Fruit fly (Drosophila melanogaster): ENCODE data around the gene Myo61F.
A peak's percentile ranks its signal among the peaks of the same experiment; 100 is the strongest.

Gene Myo61F

DNA sequence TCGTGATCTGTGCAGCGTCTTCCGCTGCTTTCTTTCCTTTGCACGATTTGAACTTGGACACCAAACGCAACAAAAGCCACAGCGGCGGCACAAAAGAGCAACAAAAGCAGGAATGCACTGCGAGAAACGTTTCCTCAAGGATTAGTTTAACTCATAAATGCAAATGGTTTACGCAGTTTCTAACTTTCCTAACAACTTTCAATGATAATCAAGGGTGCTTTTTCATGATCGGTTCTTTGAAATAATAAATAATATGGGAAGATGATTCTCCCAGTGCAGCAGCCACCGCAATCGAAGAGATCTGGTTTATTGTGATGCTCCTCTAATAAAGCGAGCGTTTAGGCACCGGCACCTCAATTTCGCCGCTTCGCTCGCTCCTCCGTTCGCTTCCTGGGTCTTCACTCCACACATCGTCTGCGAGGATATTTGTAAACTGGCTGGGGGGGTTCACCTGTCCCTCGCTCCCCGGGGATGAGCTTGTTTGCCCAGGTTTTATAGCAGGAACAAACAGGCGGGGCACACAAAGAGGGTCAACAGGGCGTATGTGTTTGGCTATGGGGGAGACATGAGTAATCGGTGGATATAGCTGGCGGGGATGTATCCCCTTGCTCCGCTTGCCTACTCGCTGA lies 931 bp downstream of the Myo61F start (continued):
- peak; percentile 69 for TF ChIP-seq CG18599 (GFP tag; optimal IDR thresholded peaks at IDR 0.05)
- peak; percentile 25 for TF ChIP-seq NK7.1 (GFP tag; optimal IDR thresholded peaks at IDR 0.05)
- TF ChIP-seq hb (GFP tag; IDR thresholded peaks at IDR 0.05; ENCODE audit: partially characterized antibody): no peak
- 0 out of 2 replicates have a peak, but pooled peaks have one; percentile 15 for TF ChIP-seq CG9215 (GFP tag; IDR thresholded peaks at IDR 0.05)
- peak; percentile 11 for TF ChIP-seq kay (GFP tag; optimal IDR thresholded peaks at IDR 0.05)
- TF ChIP-seq sc (optimal IDR thresholded peaks at IDR 0.05): no peak
- TF ChIP-seq sc (GFP tag; optimal IDR thresholded peaks at IDR 0.05): peak; percentile 72
- peak; percentile 84 for TF ChIP-seq pnt (GFP tag; optimal IDR thresholded peaks at IDR 0.05)
- no peak for TF ChIP-seq CG15479 (GFP tag; optimal IDR thresholded peaks at IDR 0.05)
- TF ChIP-seq trh (GFP tag; optimal IDR thresholded peaks at IDR 0.05): peak; percentile 63
- no peak for TF ChIP-seq amos (GFP tag; IDR thresholded peaks at IDR 0.05; ENCODE audit: partially characterized antibody)
- TF ChIP-seq CG9876 (GFP tag; optimal IDR thresholded peaks at IDR 0.05): no peak
- no peak for TF ChIP-seq CG10543 (GFP tag; optimal IDR thresholded peaks at IDR 0.05)
- TF ChIP-seq prd (optimal IDR thresholded peaks at IDR 0.05): no peak
- TF ChIP-seq prd (GFP tag; IDR thresholded peaks at IDR 0.05): peak; percentile 85
- TF ChIP-seq sug (tag; optimal IDR thresholded peaks at IDR 0.05): no peak
- TF ChIP-seq CG18764 (GFP tag; optimal IDR thresholded peaks at IDR 0.05): peak; percentile 64
- TF ChIP-seq Sox100B (GFP tag; optimal IDR thresholded peaks at IDR 0.05): peak; percentile 75
- TF ChIP-seq MTF-1 (GFP tag; optimal IDR thresholded peaks at IDR 0.05; ENCODE audit: borderline replicate concordance): peak; percentile 58
- no peak for TF ChIP-seq CG17568 (GFP tag; optimal IDR thresholded peaks at IDR 0.05)
- TF ChIP-seq CG7963 (GFP tag; IDR thresholded peaks at IDR 0.05; ENCODE audit: partially characterized antibody): no peak
- peak; percentile 32 for TF ChIP-seq CG9817 (tag; optimal IDR thresholded peaks at IDR 0.05)
- TF ChIP-seq cato (GFP tag; optimal IDR thresholded peaks at IDR 0.05; ENCODE audit: borderline replicate concordance): peak; percentile 58
- no peak for TF ChIP-seq Dp (GFP tag; optimal IDR thresholded peaks at IDR 0.05)
- no peak for TF ChIP-seq Ets97D (GFP tag; optimal IDR thresholded peaks at IDR 0.05)
- TF ChIP-seq ase (GFP tag; IDR thresholded peaks at IDR 0.05): peak; percentile 81
- peak; percentile 64 for TF ChIP-seq kah (GFP tag; optimal IDR thresholded peaks at IDR 0.05)
- peak; percentile 67 for TF ChIP-seq slp2 (GFP tag; optimal IDR thresholded peaks at IDR 0.05)
- TF ChIP-seq CG3065 (GFP tag; optimal IDR thresholded peaks at IDR 0.05): peak; percentile 31
- TF ChIP-seq TFAM (GFP tag; optimal IDR thresholded peaks at IDR 0.05): no peak
- peak; percentile 51 for TF ChIP-seq mam (GFP tag; optimal IDR thresholded peaks at IDR 0.05)
- TF ChIP-seq gsb-n (tag; optimal IDR thresholded peaks at IDR 0.05): no peak
- TF ChIP-seq az2 (GFP tag; optimal IDR thresholded peaks at IDR 0.05): peak; percentile 87
- TF ChIP-seq CG8924 (tag; optimal IDR thresholded peaks at IDR 0.05): peak; percentile 70
- peak; percentile 7 for TF ChIP-seq Jarid2 (GFP tag; optimal IDR thresholded peaks at IDR 0.05)
- TF ChIP-seq dmrt11E (tag; optimal IDR thresholded peaks at IDR 0.05): peak; percentile 68
- TF ChIP-seq ewg (GFP tag; optimal IDR thresholded peaks at IDR 0.05): peak; percentile 77
- peak; percentile 29 for TF ChIP-seq CG15073 (GFP tag; optimal IDR thresholded peaks at IDR 0.05)
- no peak for TF ChIP-seq nerfin-2 (GFP tag; IDR thresholded peaks at IDR 0.05; ENCODE audit: partially characterized antibody)
- peak in 1 of 2 experiments; percentile 46 for TF ChIP-seq Eip74EF (GFP tag; optimal IDR thresholded peaks at IDR 0.05)
- TF ChIP-seq bcd (GFP tag; optimal IDR thresholded peaks at IDR 0.05): peak; percentile 67
- TF ChIP-seq CG11398 (GFP tag; optimal IDR thresholded peaks at IDR 0.05): no peak
- peak; percentile 21 for TF ChIP-seq CG10267 (tag; optimal IDR thresholded peaks at IDR 0.05)
- peak; percentile 60 for TF ChIP-seq peb (GFP tag; IDR thresholded peaks at IDR 0.05)
- no peak for TF ChIP-seq gro (GFP tag; optimal IDR thresholded peaks at IDR 0.05)
- peak; percentile 64 for TF ChIP-seq CG9609 (GFP tag; optimal IDR thresholded peaks at IDR 0.05)
- TF ChIP-seq rib (GFP tag; IDR thresholded peaks at IDR 0.05): no peak
- no peak for TF ChIP-seq CG4328 (GFP tag; optimal IDR thresholded peaks at IDR 0.05)
- TF ChIP-seq HHEX (GFP tag; optimal IDR thresholded peaks at IDR 0.05): peak; percentile 70

Measured in whole organism, embryonic.